Worm (Caenorhabditis elegans): ENCODE data around the gene ceh-40.

- TF ChIP-seq unc-62 (GFP tag; optimal IDR thresholded peaks at IDR 0.05) = no peak
- TF ChIP-seq tbx-2 (tag; optimal IDR thresholded peaks at IDR 0.05) = no peak
- no peak for TF ChIP-seq nhr-25 (tag; optimal IDR thresholded peaks at IDR 0.05)
Observed at ce11 chrX:12337846-12338490, 17.4 kb upstream of the ceh-40 start, which contains the start of gene srd-44.

All from whole organism, L3 larva.